Worm (Caenorhabditis elegans) whole organism, young adult: ENCODE results near the gene B0336.13.

Experiments used
- B0035.1 ChIP-seq: sonication (generic microtip); optimal IDR thresholded peaks from 2 replicates; lab custom pipeline; 2016; ENCODE audit warnings: missing genetic modification characterization, mild to moderate bottlenecking, missing compliant biosample characterization, missing genotype, missing genetic modification reagents
- B0261.1 ChIP-seq: sonication (generic microtip); optimal IDR thresholded peaks from 2 replicates; lab custom pipeline; 2016; ENCODE audit warnings: mild to moderate bottlenecking, missing genetic modification characterization, moderate library complexity, missing compliant biosample characterization
- C17E4.6 ChIP-seq: fragments of 200-800 bp; sonication (Bioruptor generic); IDR thresholded peaks from 2 replicates; pipeline ENCODE4 v1.3.6; 2022; ENCODE audit warnings: missing genetic modification reagents, missing genetic modification characterization, missing compliant biosample characterization
- F22D6.2 ChIP-seq: sonication (generic microtip); optimal IDR thresholded peaks from 2 replicates; lab custom pipeline; 2016; ENCODE audit warnings: mild to moderate bottlenecking, missing genetic modification characterization, missing compliant biosample characterization
- F39B2.1 ChIP-seq: fragments of 200-800 bp; sonication (Bioruptor generic); IDR thresholded peaks from 2 replicates; pipeline ENCODE4 v1.3.6; 2022; ENCODE audit warnings: missing genetic modification reagents, missing genetic modification characterization, missing compliant biosample characterization
- F52B5.7 ChIP-seq: sonication (generic microtip); optimal IDR thresholded peaks from 2 replicates; lab custom pipeline; 2016; ENCODE audit warnings: mild to moderate bottlenecking, missing genetic modification characterization, missing compliant biosample characterization
- F57C9.4 ChIP-seq: sonication (generic microtip); optimal IDR thresholded peaks from 2 replicates; lab custom pipeline; 2017; ENCODE audit warnings: mild to moderate bottlenecking, missing genetic modification characterization, missing compliant biosample characterization
- Y53G8AR.9 ChIP-seq: fragments of 200-800 bp; sonication (Bioruptor generic); conservative IDR thresholded peaks from 2 replicates; pipeline ENCODE4 v1.3.6; 2022; ENCODE audit warnings: missing genetic modification reagents, missing genetic modification characterization, missing compliant biosample characterization
- Y79H2A.3 ChIP-seq: fragments of 200-800 bp; sonication (Bioruptor generic); conservative IDR thresholded peaks from 2 replicates; pipeline ENCODE4 v1.3.6; 2022; ENCODE audit warnings: missing genetic modification reagents, missing genetic modification characterization, missing compliant biosample characterization
- akir-1 ChIP-seq: fragments of 200-800 bp; sonication (Bioruptor generic); optimal IDR thresholded peaks from 2 replicates; lab custom pipeline; 2018; ENCODE audit warnings: mild to moderate bottlenecking, missing genetic modification characterization, moderate library complexity, missing compliant biosample characterization
- aptf-2 ChIP-seq: fragments of 200-800 bp; sonication (Bioruptor generic); conservative IDR thresholded peaks from 2 replicates; pipeline ENCODE4 v1.3.6; 2022; ENCODE audit warnings: missing genetic modification reagents, missing genetic modification characterization, missing compliant biosample characterization
- attf-5 ChIP-seq: fragments of 200-800 bp; sonication (Bioruptor generic); optimal IDR thresholded peaks from 2 replicates; lab custom pipeline; 2018; ENCODE audit warnings: mild to moderate bottlenecking, missing genetic modification characterization, missing compliant biosample characterization
- attf-6 ChIP-seq: fragments of 200-800 bp; sonication (Bioruptor generic); IDR thresholded peaks from 2 replicates; pipeline ENCODE4 v1.3.6; 2022; ENCODE audit warnings: missing genetic modification reagents, missing genetic modification characterization, missing compliant biosample characterization
- bed-2 ChIP-seq: fragments of 200-800 bp; sonication (Bioruptor generic); IDR thresholded peaks from 2 replicates; pipeline ENCODE4 v1.3.6; 2022; ENCODE audit warnings: missing genetic modification reagents, missing genetic modification characterization, missing compliant biosample characterization
- ccch-3 ChIP-seq: fragments of 200-800 bp; sonication (Bioruptor generic); optimal IDR thresholded peaks from 2 replicates; lab custom pipeline; 2018; ENCODE audit warnings: mild to moderate bottlenecking, missing genetic modification characterization, missing compliant biosample characterization
- ceh-100 ChIP-seq: fragments of 200-800 bp; sonication (Bioruptor generic); IDR thresholded peaks from 2 replicates; pipeline ENCODE4 v1.3.6; 2022; ENCODE audit warnings: missing genetic modification reagents, missing genetic modification characterization, missing compliant biosample characterization
- ceh-40 ChIP-seq: fragments of 200-800 bp; sonication (Bioruptor generic); IDR thresholded peaks from 2 replicates; pipeline ENCODE4 v1.3.6; 2022; ENCODE audit warnings: missing genetic modification characterization, missing compliant biosample characterization
- ceh-91 ChIP-seq: fragments of 200-800 bp; sonication (Bioruptor generic); IDR thresholded peaks from 2 replicates; pipeline ENCODE4 v1.3.6; 2022; ENCODE audit warnings: missing genetic modification reagents, missing genetic modification characterization, missing compliant biosample characterization
- egrh-3 ChIP-seq: fragments of 200-800 bp; sonication (Bioruptor generic); IDR thresholded peaks from 2 replicates; pipeline ENCODE4 v1.3.6; 2022; ENCODE audit warnings: missing genetic modification reagents, missing genetic modification characterization, missing compliant biosample characterization
- ekl-4 ChIP-seq: fragments of 200-800 bp; sonication (Bioruptor generic); IDR thresholded peaks from 2 replicates; pipeline ENCODE4 v1.3.6; 2022; ENCODE audit warnings: missing genetic modification reagents, missing genetic modification characterization, missing compliant biosample characterization
- fkh-3 ChIP-seq: sonication (generic microtip); optimal IDR thresholded peaks from 2 replicates; lab custom pipeline; 2016; ENCODE audit warnings: mild to moderate bottlenecking, missing genetic modification characterization, missing compliant biosample characterization
- him-1 ChIP-seq: sonication (generic microtip); optimal IDR thresholded peaks from 2 replicates; lab custom pipeline; 2016; ENCODE audit warnings: missing genotype, missing genetic modification reagents, missing genetic modification characterization, missing compliant biosample characterization
- hmg-1.2 ChIP-seq: fragments of 200-800 bp; sonication (Bioruptor generic); IDR thresholded peaks from 2 replicates; pipeline ENCODE4 v1.3.6; 2022; ENCODE audit warnings: missing genetic modification reagents, missing genetic modification characterization, missing compliant biosample characterization
- hmg-20 ChIP-seq: fragments of 200-800 bp; sonication (Bioruptor generic); IDR thresholded peaks from 2 replicates; pipeline ENCODE4 v1.3.6; 2022; ENCODE audit warnings: missing genetic modification reagents, missing genetic modification characterization, missing compliant biosample characterization
- lag-1 ChIP-seq: fragments of 200-800 bp; sonication (Bioruptor generic); IDR thresholded peaks from 2 replicates; pipeline ENCODE4 v1.3.6; 2022; ENCODE audit warnings: missing genetic modification reagents, missing genetic modification characterization, missing compliant biosample characterization
- let-607 ChIP-seq, 2 experiments: fragments of 200-800 bp in 1 of 2; sonication (Bioruptor generic) in 1 of 2; sonication (generic microtip) in 1 of 2; optimal IDR thresholded peaks; 2 replicates each; lab custom pipeline; 2016 to 2018; ENCODE audit warnings: mild to moderate bottlenecking in 2 of 2, missing compliant biosample characterization in 2 of 2, missing genetic modification characterization in 2 of 2, moderate library complexity in 2 of 2, missing genotype in 1 of 2
- lin-26 ChIP-seq: fragments of 200-800 bp; sonication (Bioruptor generic); IDR thresholded peaks from 2 replicates; pipeline ENCODE4 v1.3.6; 2022; ENCODE audit warnings: missing genetic modification reagents, missing genetic modification characterization, missing compliant biosample characterization
- lin-54 ChIP-seq: fragments of 200-800 bp; sonication (Bioruptor generic); optimal IDR thresholded peaks from 2 replicates; lab custom pipeline; 2018; ENCODE audit warnings: mild to moderate bottlenecking, missing genetic modification characterization, missing compliant biosample characterization
- lir-1 ChIP-seq: fragments of 200-800 bp; sonication (Bioruptor generic); conservative IDR thresholded peaks from 2 replicates; pipeline ENCODE4 v1.3.6; 2022; ENCODE audit warnings: missing genetic modification reagents, missing genetic modification characterization, missing compliant biosample characterization
- lsy-27 ChIP-seq: sonication (generic microtip); optimal IDR thresholded peaks from 2 replicates; lab custom pipeline; 2017; ENCODE audit warnings: missing genetic modification characterization, mild to moderate bottlenecking, missing compliant biosample characterization, antibody characterized with exemption, missing genotype, borderline replicate concordance; ENCODE audit not compliant: insufficient read depth
- madf-8 ChIP-seq: fragments of 200-800 bp; sonication (Bioruptor generic); conservative IDR thresholded peaks from 2 replicates; pipeline ENCODE4 v1.3.6; 2022; ENCODE audit warnings: missing genetic modification reagents, missing genetic modification characterization, missing compliant biosample characterization
- mel-28 ChIP-seq: sonication (generic microtip); optimal IDR thresholded peaks from 2 replicates; lab custom pipeline; 2016; ENCODE audit warnings: borderline replicate concordance, mild to moderate bottlenecking, missing genetic modification characterization, missing compliant biosample characterization
- nfya-2 ChIP-seq: fragments of 200-800 bp; sonication (Bioruptor generic); IDR thresholded peaks from 2 replicates; pipeline ENCODE4 v1.3.6; 2022; ENCODE audit warnings: missing genetic modification reagents, missing genetic modification characterization, missing compliant biosample characterization
- nhr-120 ChIP-seq: fragments of 200-800 bp; sonication (Bioruptor generic); IDR thresholded peaks from 2 replicates; pipeline ENCODE4 v1.3.6; 2022; ENCODE audit warnings: missing genetic modification characterization, missing compliant biosample characterization
- nhr-80 ChIP-seq: sonication (generic microtip); optimal IDR thresholded peaks from 2 replicates; lab custom pipeline; 2016; ENCODE audit warnings: missing genetic modification characterization, missing compliant biosample characterization
- pha-4 ChIP-seq: fragments of 150-350 bp; sonication (generic microtip); optimal IDR thresholded peaks from 2 replicates; lab custom pipeline; 2014; ENCODE audit warnings: missing biosample characterization, missing genetic modification reagents, missing genetic modification characterization
- rcor-1 ChIP-seq: fragments of 200-800 bp; sonication (Bioruptor generic); IDR thresholded peaks from 2 replicates; pipeline ENCODE4 v1.3.6; 2022; ENCODE audit warnings: missing genetic modification reagents, missing genetic modification characterization, missing compliant biosample characterization
- rec-8 ChIP-seq, 2 experiments: sonication (generic microtip); optimal IDR thresholded peaks; 2 replicates each; lab custom pipeline; 2016; ENCODE audit warnings: mild to moderate bottlenecking in 2 of 2, missing genetic modification characterization in 2 of 2, missing genetic modification reagents in 2 of 2, missing genotype in 2 of 2, missing biosample characterization in 1 of 2, missing compliant biosample characterization in 1 of 2, moderate library complexity in 1 of 2
- sdz-38 ChIP-seq: sonication (generic microtip); optimal IDR thresholded peaks from 2 replicates; lab custom pipeline; 2016; ENCODE audit warnings: missing genotype, missing genetic modification characterization, missing compliant biosample characterization
- snpc-1.1 ChIP-seq: sonication (generic microtip); optimal IDR thresholded peaks from 2 replicates; lab custom pipeline; 2017; ENCODE audit warnings: missing genetic modification characterization, mild to moderate bottlenecking, missing compliant biosample characterization, antibody characterized with exemption, moderate library complexity, missing genotype, missing genetic modification reagents; ENCODE audit not compliant: insufficient read depth
- somi-1 ChIP-seq: fragments of 200-800 bp; sonication (Bioruptor generic); optimal IDR thresholded peaks from 2 replicates; lab custom pipeline; 2018; ENCODE audit warnings: mild to moderate bottlenecking, missing genetic modification characterization, missing compliant biosample characterization
- tbp1 ChIP-seq: fragments of 200-800 bp; sonication (Bioruptor generic); optimal IDR thresholded peaks from 2 replicates; lab custom pipeline; 2018; ENCODE audit warnings: mild to moderate bottlenecking, missing genetic modification characterization, missing compliant biosample characterization
- tbx-9 ChIP-seq: sonication (generic microtip); optimal IDR thresholded peaks from 2 replicates; lab custom pipeline; 2016; ENCODE audit warnings: borderline replicate concordance, missing genetic modification characterization, inconsistent platforms, missing compliant biosample characterization
- unc-62 ChIP-seq: fragments of 150-350 bp; optimal IDR thresholded peaks from 2 replicates; lab custom pipeline; 2014; ENCODE audit warnings: missing biosample characterization, missing genetic modification reagents, missing genetic modification characterization
- xnd-1 ChIP-seq: sonication (generic microtip); optimal IDR thresholded peaks from 2 replicates; lab custom pipeline; 2016; ENCODE audit warnings: missing genotype, missing genetic modification reagents, missing genetic modification characterization, missing compliant biosample characterization
- zim-3 ChIP-seq: sonication (generic microtip); optimal IDR thresholded peaks from 2 replicates; lab custom pipeline; 2017; ENCODE audit warnings: mild to moderate bottlenecking, missing genetic modification characterization, moderate library complexity, missing compliant biosample characterization
- ztf-3 ChIP-seq: fragments of 200-800 bp; sonication (Bioruptor generic); optimal IDR thresholded peaks from 2 replicates; lab custom pipeline; 2018; ENCODE audit warnings: mild to moderate bottlenecking, missing genetic modification characterization, missing compliant biosample characterization
- ztf-6 ChIP-seq: fragments of 200-800 bp; sonication (Bioruptor generic); IDR thresholded peaks from 2 replicates; pipeline ENCODE4 v1.3.6; 2022; ENCODE audit warnings: missing genetic modification reagents, missing genetic modification characterization, missing compliant biosample characterization

B0336.13 gene

DNA sequence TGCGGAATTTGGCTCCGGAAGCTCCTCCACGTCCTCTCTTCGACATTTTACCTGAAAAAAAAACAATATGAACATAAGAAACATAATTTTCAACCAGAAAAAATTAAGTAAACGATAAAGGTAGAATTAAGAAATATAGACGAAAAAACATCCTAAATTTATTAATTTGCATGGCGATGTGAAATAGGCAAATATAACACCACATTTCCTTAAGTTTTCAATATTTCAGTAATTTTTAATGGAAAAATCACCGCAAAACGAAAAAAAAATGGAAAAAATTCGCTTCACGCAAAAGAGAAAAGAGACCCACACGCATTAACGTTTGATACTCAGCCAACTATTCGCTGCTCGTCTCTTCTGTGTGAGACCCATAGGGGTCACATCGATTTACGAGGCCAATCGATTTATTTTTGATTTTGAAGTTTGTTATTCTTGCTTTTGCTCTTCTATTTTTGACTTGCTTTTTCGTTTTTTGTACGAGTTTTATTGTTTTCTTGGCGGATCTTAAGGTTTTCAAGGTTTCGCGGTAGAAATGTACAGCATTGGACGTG is 12.3 kb downstream of the B0336.13 start, which contains the start of gene rpl-23 (continued):
- no peak for TF ChIP-seq rec-8 (tag; optimal IDR thresholded peaks at IDR 0.05; lab: Kevin White, UChicago)
- TF ChIP-seq ztf-3 (GFP tag; lab: Kevin White, UChicago), result no peak
- TF ChIP-seq aptf-2 (GFP tag; lab: Robert Waterston, UW), result 0 out of 2 replicates have a peak, but pooled peaks have one; percentile 48
- TF ChIP-seq hmg-20 (GFP tag; lab: Robert Waterston, UW), result no peak
- no peak for TF ChIP-seq sdz-38 (tag; lab: Kevin White, UChicago)
- peak in 1 of 2 experiments; percentile 1 for TF ChIP-seq let-607 (tag; optimal IDR thresholded peaks at IDR 0.05; lab: Kevin White, UChicago)
- TF ChIP-seq pha-4 (tag; lab: Kevin White, UChicago), result peak; percentile 18
- no peak for TF ChIP-seq egrh-3 (GFP tag; lab: Robert Waterston, UW)
- TF ChIP-seq F22D6.2, result no peak
- TF ChIP-seq F52B5.7, result no peak
- TF ChIP-seq F39B2.1 (GFP tag; lab: Robert Waterston, UW), result no peak
- no peak for TF ChIP-seq B0261.1 (tag; lab: Kevin White, UChicago)
- TF ChIP-seq tbx-9, result no peak
- 0 out of 2 replicates have a peak, but pooled peaks have one; percentile 16 for TF ChIP-seq lir-1 (GFP tag; lab: Robert Waterston, UW)
- no peak for TF ChIP-seq nhr-120 (GFP tag; lab: Robert Waterston, UW)
- no peak for TF ChIP-seq him-1 (tag; lab: Kevin White, UChicago)
- peak; percentile 91 for TF ChIP-seq attf-5 (GFP tag; lab: Kevin White, UChicago)
- no peak for TF ChIP-seq zim-3 (tag; lab: Kevin White, UChicago)
- TF ChIP-seq snpc-1.1, result peak; percentile 54
- TF ChIP-seq attf-6 (GFP tag; lab: Robert Waterston, UW), result no peak
- no peak for TF ChIP-seq somi-1
- TF ChIP-seq nfya-2 (GFP tag; lab: Robert Waterston, UW), result no peak
- peak; percentile 69 for TF ChIP-seq rcor-1
- no peak for TF ChIP-seq mel-28 (tag; lab: Kevin White, UChicago)
- no peak for TF ChIP-seq ceh-40
- no peak for TF ChIP-seq lin-26 (GFP tag; lab: Robert Waterston, UW)
- no peak for TF ChIP-seq fkh-3 (tag; lab: Kevin White, UChicago)
- TF ChIP-seq ceh-91, result peak; percentile 68
- no peak for TF ChIP-seq akir-1 (GFP tag; lab: Kevin White, UChicago)
- peak; percentile 10 for TF ChIP-seq xnd-1 (tag; lab: Kevin White, UChicago)
- peak; percentile 67; the same call in 1 of the 2 replicates for TF ChIP-seq ekl-4 (GFP tag; lab: Robert Waterston, UW)
- TF ChIP-seq lin-54 (GFP tag; lab: Kevin White, UChicago), result peak; percentile 74
- TF ChIP-seq lsy-27 (tag; lab: Kevin White, UChicago), result peak; percentile 53
- TF ChIP-seq nhr-80 (tag; lab: Kevin White, UChicago), result peak; percentile 5
- TF ChIP-seq C17E4.6 (GFP tag; lab: Robert Waterston, UW), result no peak
- peak; percentile 41 for TF ChIP-seq madf-8 (GFP tag; lab: Robert Waterston, UW)
- no peak for TF ChIP-seq ztf-6 (GFP tag; lab: Robert Waterston, UW)
- TF ChIP-seq F57C9.4 (tag; lab: Kevin White, UChicago), result no peak
- TF ChIP-seq Y53G8AR.9 (GFP tag; lab: Robert Waterston, UW), result peak; percentile 85
- peak; percentile 61 for TF ChIP-seq tbp1 (GFP tag; lab: Kevin White, UChicago)
- no peak for TF ChIP-seq Y79H2A.3 (GFP tag; lab: Robert Waterston, UW)
- no peak for TF ChIP-seq lag-1
- TF ChIP-seq B0035.1, result no peak
- TF ChIP-seq hmg-1.2, result peak; percentile 87
- TF ChIP-seq ccch-3, result no peak
- TF ChIP-seq bed-2, result no peak
- TF ChIP-seq ceh-100 (GFP tag; lab: Robert Waterston, UW), result no peak
- no peak for TF ChIP-seq unc-62 (GFP tag; lab: Kevin White, UChicago)
